Worm (Caenorhabditis elegans) whole organism, young adult: ENCODE data around the gene fbxc-21.
A peak's percentile ranks its signal among the peaks of the same experiment; 100 is the strongest.

Experiments
- B0019.2 ChIP-seq: fragments of 200-800 bp; sonication (Bioruptor generic); conservative IDR thresholded peaks from 2 replicates; pipeline ENCODE4 v1.3.6; 2022; ENCODE audit warnings: missing genetic modification reagents, missing genetic modification characterization, missing compliant biosample characterization
- B0035.1 ChIP-seq: sonication (generic microtip); optimal IDR thresholded peaks from 2 replicates; lab custom pipeline; 2016; ENCODE audit warnings: missing genetic modification characterization, mild to moderate bottlenecking, missing compliant biosample characterization, missing genotype, missing genetic modification reagents
- C17E4.6 ChIP-seq: fragments of 200-800 bp; sonication (Bioruptor generic); IDR thresholded peaks from 2 replicates; pipeline ENCODE4 v1.3.6; 2022; ENCODE audit warnings: missing genetic modification reagents, missing genetic modification characterization, missing compliant biosample characterization
- F22D6.2 ChIP-seq: sonication (generic microtip); optimal IDR thresholded peaks from 2 replicates; lab custom pipeline; 2016; ENCODE audit warnings: mild to moderate bottlenecking, missing genetic modification characterization, missing compliant biosample characterization
- F23B12.7 ChIP-seq: sonication (generic microtip); optimal IDR thresholded peaks from 2 replicates; lab custom pipeline; 2017; ENCODE audit warnings: missing genetic modification characterization, mild to moderate bottlenecking, missing compliant biosample characterization, antibody characterized with exemption, moderate library complexity; ENCODE audit not compliant: insufficient read depth
- F39B2.1 ChIP-seq: fragments of 200-800 bp; sonication (Bioruptor generic); IDR thresholded peaks from 2 replicates; pipeline ENCODE4 v1.3.6; 2022; ENCODE audit warnings: missing genetic modification reagents, missing genetic modification characterization, missing compliant biosample characterization
- F49E8.2 ChIP-seq: sonication (generic microtip); optimal IDR thresholded peaks from 3 replicates; lab custom pipeline; 2017; ENCODE audit warnings: missing genetic modification characterization, mild to moderate bottlenecking, missing compliant biosample characterization, antibody characterized with exemption, moderate library complexity; ENCODE audit not compliant: insufficient read depth
- F52B5.7 ChIP-seq: sonication (generic microtip); optimal IDR thresholded peaks from 2 replicates; lab custom pipeline; 2016; ENCODE audit warnings: mild to moderate bottlenecking, missing genetic modification characterization, missing compliant biosample characterization
- F55B11.4 ChIP-seq: sonication (generic microtip); optimal IDR thresholded peaks from 2 replicates; lab custom pipeline; 2016; ENCODE audit warnings: missing compliant biosample characterization, missing genetic modification characterization, borderline replicate concordance; ENCODE audit not compliant: insufficient read depth
- Y67H2A.10 ChIP-seq: fragments of 200-800 bp; sonication (Bioruptor generic); conservative IDR thresholded peaks from 2 replicates; pipeline ENCODE4 v1.3.6; 2022; ENCODE audit warnings: missing genetic modification reagents, missing genetic modification characterization, missing compliant biosample characterization
- akir-1 ChIP-seq: fragments of 200-800 bp; sonication (Bioruptor generic); optimal IDR thresholded peaks from 2 replicates; lab custom pipeline; 2018; ENCODE audit warnings: mild to moderate bottlenecking, missing genetic modification characterization, moderate library complexity, missing compliant biosample characterization
- ama-1 ChIP-seq, 3 experiments: fragments of 150-350 bp in 1 of 3; sonication (generic microtip) in 2 of 3; optimal IDR thresholded peaks; 2 replicates each; lab custom pipeline; 2014 to 2018; ENCODE audit warnings: missing biosample characterization in 2 of 3, missing genetic modification characterization in 2 of 3, missing genetic modification reagents in 2 of 3
- attf-5 ChIP-seq: fragments of 200-800 bp; sonication (Bioruptor generic); optimal IDR thresholded peaks from 2 replicates; lab custom pipeline; 2018; ENCODE audit warnings: mild to moderate bottlenecking, missing genetic modification characterization, missing compliant biosample characterization
- bed-1 ChIP-seq: fragments of 200-800 bp; sonication (Bioruptor generic); IDR thresholded peaks from 2 replicates; pipeline ENCODE4 v1.3.6; 2022; ENCODE audit warnings: missing genetic modification reagents, missing genetic modification characterization, missing compliant biosample characterization
- dox-1 ChIP-seq: fragments of 200-800 bp; sonication (Bioruptor generic); IDR thresholded peaks from 2 replicates; pipeline ENCODE4 v1.3.6; 2022; ENCODE audit warnings: missing genetic modification reagents, missing genetic modification characterization, missing compliant biosample characterization
- dpff-1 ChIP-seq: sonication (generic microtip); optimal IDR thresholded peaks from 2 replicates; lab custom pipeline; 2017; ENCODE audit warnings: mild to moderate bottlenecking, missing genetic modification characterization, missing compliant biosample characterization
- egl-44 ChIP-seq: fragments of 200-800 bp; sonication (Bioruptor generic); IDR thresholded peaks from 2 replicates; pipeline ENCODE4 v1.3.6; 2022; ENCODE audit warnings: missing genetic modification reagents, missing genetic modification characterization, missing compliant biosample characterization
- fkh-3 ChIP-seq: sonication (generic microtip); optimal IDR thresholded peaks from 2 replicates; lab custom pipeline; 2016; ENCODE audit warnings: mild to moderate bottlenecking, missing genetic modification characterization, missing compliant biosample characterization
- lag-1 ChIP-seq: fragments of 200-800 bp; sonication (Bioruptor generic); IDR thresholded peaks from 2 replicates; pipeline ENCODE4 v1.3.6; 2022; ENCODE audit warnings: missing genetic modification reagents, missing genetic modification characterization, missing compliant biosample characterization
- lin-54 ChIP-seq: fragments of 200-800 bp; sonication (Bioruptor generic); optimal IDR thresholded peaks from 2 replicates; lab custom pipeline; 2018; ENCODE audit warnings: mild to moderate bottlenecking, missing genetic modification characterization, missing compliant biosample characterization
- lsl-1 ChIP-seq: fragments of 200-800 bp; sonication (Bioruptor generic); optimal IDR thresholded peaks from 2 replicates; lab custom pipeline; 2018; ENCODE audit warnings: mild to moderate bottlenecking, missing genetic modification characterization, moderate library complexity, missing compliant biosample characterization
- madf-10 ChIP-seq: sonication (generic microtip); optimal IDR thresholded peaks from 2 replicates; lab custom pipeline; 2016; ENCODE audit warnings: mild to moderate bottlenecking, missing genetic modification characterization, missing compliant biosample characterization
- mes-4 ChIP-seq: sonication (generic microtip); optimal IDR thresholded peaks from 2 replicates; lab custom pipeline; 2016; ENCODE audit warnings: missing genotype, missing genetic modification characterization, missing compliant biosample characterization
- nhr-179 ChIP-seq: sonication (generic microtip); optimal IDR thresholded peaks from 2 replicates; lab custom pipeline; 2016; ENCODE audit warnings: mild to moderate bottlenecking, missing genetic modification characterization, missing compliant biosample characterization
- nhr-80 ChIP-seq: sonication (generic microtip); optimal IDR thresholded peaks from 2 replicates; lab custom pipeline; 2016; ENCODE audit warnings: missing genetic modification characterization, missing compliant biosample characterization
- pbrm-1 ChIP-seq: fragments of 200-800 bp; sonication (Bioruptor generic); IDR thresholded peaks from 2 replicates; pipeline ENCODE4 v1.3.6; 2022; ENCODE audit warnings: missing genetic modification reagents, missing genetic modification characterization, missing compliant biosample characterization
- pha-4 ChIP-seq: fragments of 150-350 bp; sonication (generic microtip); optimal IDR thresholded peaks from 2 replicates; lab custom pipeline; 2014; ENCODE audit warnings: missing biosample characterization, missing genetic modification reagents, missing genetic modification characterization
- repo-1 ChIP-seq: sonication (generic microtip); optimal IDR thresholded peaks from 2 replicates; lab custom pipeline; 2017; ENCODE audit warnings: mild to moderate bottlenecking, missing genetic modification characterization, missing compliant biosample characterization
- tbp1 ChIP-seq: fragments of 200-800 bp; sonication (Bioruptor generic); optimal IDR thresholded peaks from 2 replicates; lab custom pipeline; 2018; ENCODE audit warnings: mild to moderate bottlenecking, missing genetic modification characterization, missing compliant biosample characterization
- tbx-9 ChIP-seq: sonication (generic microtip); optimal IDR thresholded peaks from 2 replicates; lab custom pipeline; 2016; ENCODE audit warnings: borderline replicate concordance, missing genetic modification characterization, inconsistent platforms, missing compliant biosample characterization
- unc-62 ChIP-seq: fragments of 150-350 bp; optimal IDR thresholded peaks from 2 replicates; lab custom pipeline; 2014; ENCODE audit warnings: missing biosample characterization, missing genetic modification reagents, missing genetic modification characterization
- zfh-2 ChIP-seq: fragments of 200-800 bp; sonication (Bioruptor generic); conservative IDR thresholded peaks from 2 replicates; pipeline ENCODE4 v1.3.6; 2022; ENCODE audit warnings: missing genetic modification reagents, missing genetic modification characterization, missing compliant biosample characterization
- ztf-18 ChIP-seq: sonication (generic microtip); optimal IDR thresholded peaks from 2 replicates; lab custom pipeline; 2016; ENCODE audit warnings: missing genotype, mild to moderate bottlenecking, missing genetic modification characterization, missing compliant biosample characterization

The fbxc-21 gene

DNA sequence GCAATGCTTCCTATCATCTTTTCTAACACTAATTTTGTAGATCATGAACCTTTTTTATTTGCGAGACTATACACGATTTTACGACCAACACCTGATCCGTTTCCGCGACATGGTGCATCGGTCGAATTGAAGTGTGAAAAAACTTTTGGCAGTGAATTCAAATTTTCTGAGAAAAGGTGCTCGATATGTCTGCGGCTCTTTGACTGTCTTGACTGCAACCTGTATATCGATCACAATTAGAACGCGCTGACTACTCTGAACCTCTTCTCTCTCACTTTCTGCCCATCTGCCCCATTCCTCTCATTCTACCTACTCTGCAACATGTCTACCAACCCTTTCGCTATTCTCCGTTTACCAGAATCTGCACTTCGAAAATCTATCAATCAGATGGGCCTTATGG is 10.5 kb downstream of the fbxc-21 start, which contains the start of gene fbxb-26:
fbxb-26 (plus strand) TSS at position 301 of the 400 bp plus-strand sequence.
- TF ChIP-seq Y67H2A.10 (GFP tag; lab: Robert Waterston, UW) (no peak), F55B11.4 (tag; lab: Kevin White, UChicago) (no peak), egl-44 (no peak), fkh-3 (tag; lab: Kevin White, UChicago) (no peak), dpff-1 (tag; lab: Kevin White, UChicago) (no peak), akir-1 (GFP tag; lab: Kevin White, UChicago) (no peak), nhr-80 (no peak), F52B5.7 (tag; lab: Kevin White, UChicago) (no peak), tbp1 (GFP tag; lab: Kevin White, UChicago) (no peak), ama-1 (optimal IDR thresholded peaks at IDR 0.05; lab: Kevin White, UChicago) (no peak), ama-1 (GFP tag; optimal IDR thresholded peaks at IDR 0.05; lab: Kevin White, UChicago) (no peak), tbx-9 (tag; lab: Kevin White, UChicago) (no peak), attf-5 (no peak), F22D6.2 (no peak), lag-1 (no peak)

DNA sequence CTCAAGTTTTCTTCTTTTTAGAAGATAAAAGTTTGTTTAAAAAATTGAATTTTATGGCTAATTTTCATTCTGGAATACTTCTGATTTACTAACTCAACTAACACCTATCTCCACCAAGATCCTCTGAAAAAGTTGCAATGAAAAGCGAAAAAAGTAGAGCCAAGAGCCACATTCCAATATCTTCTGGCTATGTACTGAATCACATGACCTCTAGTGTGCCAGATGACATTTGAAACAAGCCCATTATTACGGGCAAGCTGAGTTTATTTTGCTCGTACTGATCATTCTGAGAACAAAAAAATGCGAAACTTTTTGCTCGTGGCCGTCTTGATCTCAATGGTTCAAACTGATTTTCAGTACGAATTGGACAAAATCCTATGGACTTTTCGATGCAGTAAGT is 13.6 kb downstream of the fbxc-21 start, which contains the start of gene irld-36:
irld-36 (plus strand) TSS at position 301 of the 400 bp plus-strand sequence.
- TF ChIP-seq B0035.1 (tag; lab: Kevin White, UChicago) (no peak), zfh-2 (GFP tag; lab: Robert Waterston, UW) (no peak), F49E8.2 (no peak), nhr-179 (no peak), pbrm-1 (GFP tag; lab: Robert Waterston, UW) (no peak), repo-1 (tag; lab: Kevin White, UChicago) (no peak), egl-44 (no peak), F23B12.7 (tag; lab: Kevin White, UChicago) (no peak), lin-54 (GFP tag; lab: Kevin White, UChicago) (no peak), C17E4.6 (GFP tag; lab: Robert Waterston, UW) (no peak), pha-4 (tag; lab: Kevin White, UChicago) (no peak), nhr-80 (no peak), lsl-1 (no peak), mes-4 (tag; lab: Kevin White, UChicago) (no peak), bed-1 (GFP tag; lab: Robert Waterston, UW) (no peak), madf-10 (no peak), F52B5.7 (tag; lab: Kevin White, UChicago) (no peak), F39B2.1 (GFP tag; lab: Robert Waterston, UW) (no peak)
- TF ChIP-seq, all 124 proteins: peak for 0

DNA sequence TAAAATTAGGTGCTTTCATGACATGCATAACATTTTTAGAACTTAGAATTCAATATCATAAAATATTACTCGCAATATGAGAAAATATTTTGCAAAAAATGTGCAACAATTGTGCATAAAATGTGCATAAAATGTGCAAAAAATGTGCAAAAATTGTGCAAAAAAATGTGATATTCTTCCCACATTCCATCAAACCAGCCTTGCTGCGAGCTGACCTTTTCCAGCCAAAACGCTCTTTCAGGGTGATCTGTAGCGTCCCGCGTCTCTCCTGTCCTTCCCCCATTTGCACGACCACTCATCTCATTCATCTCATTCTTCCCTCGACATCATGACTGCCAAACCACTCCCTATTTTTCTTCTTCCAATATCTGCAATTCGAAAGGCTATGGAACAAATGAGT is 16.6 kb downstream of the fbxc-21 start, which contains the start of gene fbxb-17:
fbxb-17 (plus strand) TSS at position 301 of the 400 bp plus-strand sequence.
- TF ChIP-seq C17E4.6 (GFP tag; lab: Robert Waterston, UW) = no peak
- no peak for TF ChIP-seq dox-1
- no peak for TF ChIP-seq B0019.2 (GFP tag; lab: Robert Waterston, UW)
- TF ChIP-seq attf-5 = no peak

DNA sequence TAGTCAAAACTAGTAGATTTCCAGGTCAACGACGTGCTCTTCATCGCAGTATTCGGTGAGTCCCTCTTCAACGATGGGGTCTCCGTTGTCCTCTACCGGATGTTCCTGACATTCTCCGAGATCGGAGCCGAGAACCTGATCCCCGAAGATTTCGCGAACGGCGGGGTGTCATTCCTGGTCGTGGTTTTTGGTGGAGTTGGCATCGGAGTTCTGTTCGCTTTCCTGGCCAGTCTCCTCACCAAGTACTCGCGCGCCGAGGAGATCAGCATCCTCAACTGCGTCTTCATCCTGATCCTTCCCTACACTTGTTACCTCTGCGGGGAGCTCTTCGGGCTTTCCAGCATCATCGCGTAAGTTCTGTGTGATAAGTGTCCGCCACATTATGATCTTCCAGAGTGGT is 20.1 kb downstream of the fbxc-21 start:
- TF ChIP-seq unc-62 (GFP tag; lab: Kevin White, UChicago) (no peak), zfh-2 (GFP tag; lab: Robert Waterston, UW) (peak; percentile 29; the same call in 1 of the 2 replicates), ztf-18 (tag; lab: Kevin White, UChicago) (no peak), tbx-9 (tag; lab: Kevin White, UChicago) (no peak)
